Worm (Caenorhabditis elegans) whole organism, dauer: ENCODE measurements around the gene sprr-3.

Source experiments
- unc-62 ChIP-seq: sonication (generic microtip); optimal IDR thresholded peaks from 2 replicates; lab custom pipeline; 2017; ENCODE audit warnings: missing biosample characterization, missing genetic modification reagents, missing genetic modification characterization

The sprr-3 gene

DNA sequence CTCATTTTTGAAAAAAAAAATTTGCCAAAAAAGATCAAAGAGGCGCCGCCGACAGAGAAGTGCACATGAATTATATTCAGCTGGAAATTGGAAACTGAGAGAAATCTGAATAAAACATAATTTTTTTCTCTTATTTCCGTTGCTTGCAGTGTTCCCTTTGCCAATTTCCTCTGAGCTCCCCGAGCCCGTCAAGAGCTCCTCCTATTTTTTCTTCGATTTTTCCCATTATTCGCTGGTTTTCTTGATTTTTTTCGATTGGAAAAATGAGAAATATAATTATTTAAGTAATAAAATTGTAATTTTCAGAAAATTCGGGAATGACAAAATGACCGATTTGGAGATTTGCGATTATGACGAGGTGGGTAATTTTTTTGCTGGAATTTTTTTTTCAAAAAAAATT is at the start of gene sprr-3:
Gene sprr-3, plus strand, starts transcription at position 301 of the 400 bp plus-strand sequence.
- no peak for TF ChIP-seq unc-62 (GFP tag; lab: Kevin White, UChicago)

DNA sequence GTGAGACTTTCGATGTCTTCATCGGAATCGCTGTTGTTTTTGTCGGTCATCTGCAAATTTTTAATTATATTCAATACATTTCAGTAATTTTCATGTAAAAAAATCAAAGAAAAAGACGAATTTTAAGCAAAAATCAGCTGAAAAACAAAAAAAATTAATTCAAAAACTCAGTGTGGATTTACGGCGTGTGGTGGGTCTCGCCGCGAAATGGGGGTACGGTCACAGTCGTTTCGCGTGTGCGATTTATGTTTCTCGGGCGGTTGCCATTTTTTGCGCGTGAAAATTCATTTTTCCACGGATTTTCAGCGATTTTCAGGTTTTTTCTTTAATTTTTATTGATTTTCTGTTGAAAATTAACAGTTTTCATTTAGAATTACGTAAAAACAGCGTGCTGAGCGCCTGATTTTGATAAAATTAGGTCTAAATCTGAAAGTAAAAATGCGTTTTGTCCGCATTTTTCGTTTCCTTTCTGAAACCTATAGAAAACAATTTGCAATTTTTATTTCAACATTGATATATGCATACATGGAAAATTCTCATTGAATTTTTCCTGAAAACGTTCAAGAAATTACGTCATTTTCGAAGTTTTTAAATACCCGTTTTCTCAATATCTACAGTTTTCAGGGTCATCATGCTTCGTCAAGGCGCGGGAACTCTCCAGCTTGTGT is 46.8 kb upstream of the sprr-3 start, which contains the start of the genes ccdc-12 and Y69A2AR.18:
Gene ccdc-12, minus strand, starts transcription at position 57 of the 668 bp plus-strand sequence.
Gene Y69A2AR.18, plus strand, starts transcription at position 618 of the 668 bp plus-strand sequence.
- TF ChIP-seq unc-62 (GFP tag; lab: Kevin White, UChicago), result no peak

DNA sequence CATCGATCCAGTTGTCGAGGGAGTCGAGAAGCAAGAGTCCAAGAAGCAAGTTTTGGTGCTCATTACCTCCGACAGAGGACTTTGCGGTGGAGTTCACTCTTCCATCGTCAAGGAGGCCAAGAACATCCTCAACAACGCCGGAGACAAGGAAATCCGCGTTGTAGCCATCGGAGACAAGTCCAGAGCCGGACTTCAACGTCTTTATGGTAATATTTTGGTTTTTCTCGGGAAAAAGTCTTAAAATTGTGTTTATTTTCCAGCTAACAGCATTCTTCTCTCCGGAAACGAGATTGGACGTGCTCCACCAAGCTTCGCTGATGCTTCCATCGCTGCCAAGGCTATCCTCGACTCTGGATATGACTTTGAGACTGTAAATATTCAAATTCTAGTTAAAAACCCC is 46.0 kb upstream of the sprr-3 start:
- no peak for TF ChIP-seq unc-62 (GFP tag; lab: Kevin White, UChicago)

ce11 chrIV:2497615-2498183 is 44.4 kb upstream of the sprr-3 start, which contains the start of gene Y69A2AR.16:
TSS of gene Y69A2AR.16 (plus strand) at chrIV:2497803.
- TF ChIP-seq unc-62 (GFP tag; lab: Kevin White, UChicago), result no peak

DNA sequence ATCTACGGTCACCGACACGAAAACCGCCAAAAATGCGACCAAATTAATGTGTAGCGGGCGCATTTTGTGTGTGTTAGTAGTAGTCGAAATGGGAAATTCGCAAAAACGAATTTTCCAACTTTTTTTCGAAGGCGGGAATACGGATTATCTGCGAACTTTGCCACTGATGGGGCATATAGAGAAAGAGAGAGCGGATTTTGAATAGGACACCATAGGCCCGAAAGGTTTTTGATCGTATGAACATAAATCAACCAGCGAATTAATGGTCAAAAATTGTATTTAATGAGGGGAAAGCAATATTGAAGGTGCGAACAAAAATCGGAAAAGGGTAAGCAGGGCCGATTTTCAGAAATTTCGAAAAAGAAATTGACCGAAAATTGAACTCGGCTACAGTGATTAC is 34.3 kb upstream of the sprr-3 start, which contains the start of gene Y69A2AR.22:
Gene Y69A2AR.22, minus strand, starts transcription at position 101 of the 400 bp plus-strand sequence.
- TF ChIP-seq unc-62 (GFP tag; lab: Kevin White, UChicago), result no peak

ce11 chrIV:2526836-2527235 is 15.3 kb upstream of the sprr-3 start:
- no peak for TF ChIP-seq unc-62 (GFP tag; lab: Kevin White, UChicago)

DNA sequence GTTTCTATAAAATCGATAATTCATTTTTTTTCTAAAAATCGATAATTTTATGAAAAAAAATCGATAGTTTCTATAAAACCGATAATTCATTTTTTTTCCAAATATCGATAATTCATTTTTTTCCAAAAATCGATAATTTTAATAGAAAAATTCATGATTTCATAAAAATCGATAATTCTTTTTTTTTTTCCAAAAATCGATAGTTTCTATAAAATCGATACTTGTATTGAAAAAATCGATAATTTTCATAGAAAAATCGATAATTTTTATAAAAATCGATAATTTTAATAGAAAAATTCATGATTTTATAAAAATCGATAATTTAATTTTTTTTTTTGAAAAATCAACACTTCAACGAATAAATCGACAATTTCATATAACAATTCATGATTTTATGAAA is 12.8 kb upstream of the sprr-3 start:
- TF ChIP-seq unc-62 (GFP tag; lab: Kevin White, UChicago), result no peak

ce11 chrIV:2530285-2530684 is 11.8 kb upstream of the sprr-3 start:
- TF ChIP-seq unc-62 (GFP tag; lab: Kevin White, UChicago), result no peak

DNA sequence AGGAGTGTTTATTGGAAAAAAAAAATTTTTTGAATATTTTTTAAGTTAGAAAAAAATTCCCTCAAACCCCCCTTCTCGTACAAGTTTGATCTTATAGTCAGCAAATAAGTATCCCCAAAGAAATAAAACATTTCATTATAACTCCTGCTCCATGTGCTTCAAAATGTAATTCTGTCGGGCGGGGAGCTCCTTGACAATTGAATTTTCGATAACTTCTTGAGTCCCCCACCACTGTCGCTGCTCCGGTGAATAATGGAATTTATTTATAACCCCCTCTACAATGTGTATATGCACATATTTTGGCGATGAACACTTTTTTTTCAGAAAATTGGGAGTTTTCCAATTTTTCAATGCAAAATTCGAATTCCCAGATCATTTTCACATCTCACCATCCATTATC is 4.4 kb upstream of the sprr-3 start:
- no peak for TF ChIP-seq unc-62 (GFP tag; lab: Kevin White, UChicago)

DNA sequence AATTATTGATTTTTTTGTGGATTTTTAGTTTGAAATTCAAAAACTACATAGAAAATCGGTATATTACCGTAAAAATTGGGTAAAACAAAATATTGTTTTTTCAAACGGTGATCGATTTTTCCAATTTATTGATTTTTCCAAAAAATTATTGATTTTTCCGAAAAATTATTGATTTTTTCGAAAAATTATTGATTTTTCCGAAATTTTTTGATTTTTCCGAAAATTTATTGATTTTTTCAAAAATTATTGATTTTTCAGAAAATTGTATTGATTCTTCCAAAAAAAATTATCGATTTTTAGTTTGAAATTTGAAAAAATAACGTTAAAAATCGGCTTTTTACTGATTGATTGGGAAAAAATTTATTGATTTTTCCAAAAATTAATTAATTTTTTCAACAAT is 6.7 kb downstream of the sprr-3 start:
- TF ChIP-seq unc-62 (GFP tag; lab: Kevin White, UChicago), result no peak

DNA sequence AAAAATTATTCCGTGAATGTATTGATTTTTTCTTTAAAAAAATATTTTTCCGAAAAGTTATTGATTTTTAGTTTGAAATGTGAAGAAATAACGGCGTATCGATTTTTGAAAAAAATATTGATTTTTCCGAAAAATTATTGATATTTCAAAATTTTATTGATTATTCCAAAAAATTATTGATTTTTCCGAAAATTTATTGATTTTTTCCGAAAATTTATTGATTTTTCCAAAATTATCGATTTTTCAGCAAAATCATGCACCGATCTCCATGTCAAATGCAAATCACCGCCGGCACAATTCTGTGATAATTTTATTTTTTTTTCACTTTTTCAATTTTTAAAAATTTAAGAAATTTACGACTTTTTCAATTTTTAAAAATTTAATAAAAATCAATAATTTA is 7.4 kb downstream of the sprr-3 start:
- TF ChIP-seq unc-62 (GFP tag; lab: Kevin White, UChicago), result no peak

DNA sequence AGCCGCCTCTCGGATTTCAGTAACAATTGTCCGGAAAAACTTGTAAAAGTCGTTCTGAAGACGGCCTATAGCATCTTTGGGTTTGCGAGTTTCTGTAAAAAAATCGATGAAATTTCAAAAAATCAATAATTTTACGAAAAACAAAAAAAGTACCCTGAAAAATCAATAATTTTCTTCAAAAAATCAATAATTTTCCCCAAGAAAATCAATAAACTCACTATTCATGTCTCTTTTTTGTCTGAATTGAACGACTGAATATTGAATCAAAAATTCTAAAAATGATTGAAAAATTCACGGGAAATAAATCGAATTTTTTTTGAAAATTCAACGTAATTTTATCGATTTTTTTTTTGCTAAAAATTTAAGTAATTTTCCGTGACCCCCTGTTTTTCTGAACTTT is 9.3 kb downstream of the sprr-3 start, which contains the start of gene Y69A2AR.23:
Gene Y69A2AR.23, minus strand, starts transcription at position 267 of the 400 bp plus-strand sequence.
- TF ChIP-seq unc-62 (GFP tag; lab: Kevin White, UChicago), result no peak

DNA sequence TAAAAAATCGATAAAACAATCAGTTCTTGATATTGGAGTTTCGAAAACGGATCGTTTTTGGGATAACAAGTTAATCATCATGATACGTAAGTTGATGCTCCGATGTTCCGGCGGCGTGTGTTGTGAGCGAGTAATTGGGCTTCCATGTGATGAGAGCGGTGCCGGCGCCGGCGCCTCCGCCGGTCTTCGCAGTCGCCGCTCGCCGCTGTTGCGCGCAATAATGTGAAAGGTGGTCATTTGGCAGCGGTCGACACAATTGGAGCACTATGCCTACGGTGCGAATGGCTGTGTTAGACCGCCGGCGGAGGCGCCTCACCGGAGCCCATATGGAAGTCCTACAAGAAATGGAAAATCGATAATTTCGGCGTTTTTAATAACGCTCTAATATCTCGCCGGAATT is 9.7 kb downstream of the sprr-3 start:
- TF ChIP-seq unc-62 (GFP tag; lab: Kevin White, UChicago), result no peak

DNA sequence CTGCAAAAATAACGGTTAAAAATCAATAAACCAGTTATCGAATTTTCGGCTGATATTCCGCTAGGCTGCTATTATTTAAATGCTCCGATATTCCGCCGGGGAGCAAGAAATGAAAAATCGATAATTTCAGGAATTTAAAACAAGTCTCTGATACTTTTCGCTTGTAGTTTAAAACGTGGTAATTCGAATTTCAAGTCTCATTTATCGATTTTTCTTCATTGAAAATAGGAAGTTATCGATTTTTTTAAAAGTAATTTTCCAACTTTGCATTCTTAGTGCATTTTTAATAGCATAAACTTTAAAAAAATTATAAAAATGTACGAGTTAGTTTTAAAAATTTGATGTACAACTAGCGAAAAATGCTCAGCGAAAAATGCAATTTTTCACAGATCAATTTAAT is 10.2 kb downstream of the sprr-3 start:
- no peak for TF ChIP-seq unc-62 (GFP tag; lab: Kevin White, UChicago)

- TF ChIP-seq unc-62 (GFP tag; lab: Kevin White, UChicago), result no peak
Measured at ce11 chrIV:2552855-2553254, 10.8 kb downstream of the sprr-3 start.

ce11 chrIV:2556211-2556610 is 14.1 kb downstream of the sprr-3 start:
- no peak for TF ChIP-seq unc-62 (GFP tag; lab: Kevin White, UChicago)

ce11 chrIV:2561358-2561757 is 19.3 kb downstream of the sprr-3 start, which contains the start of gene Y69A2AR.46:
TSS of gene Y69A2AR.46 (plus strand) at chrIV:2561658.
- no peak for TF ChIP-seq unc-62 (GFP tag; lab: Kevin White, UChicago)
